Fruit fly (Drosophila melanogaster) whole organism, embryonic: ENCODE measurements around the gene LSm3.
A peak's percentile ranks its signal among the peaks of the same experiment; 100 is the strongest.

Experiments
- CG10267 ChIP-seq: fragments of 200-800 bp; sonication (Bioruptor generic); optimal IDR thresholded peaks from 2 replicates; lab custom pipeline; 2018; ENCODE audit warnings: missing biosample characterization, mild to moderate bottlenecking, missing genetic modification characterization, moderate library complexity
- CG11247 ChIP-seq: fragments of 200-800 bp; sonication (Bioruptor generic); IDR thresholded peaks from 2 replicates; pipeline ENCODE4 v1.3.6; 2022; ENCODE audit warnings: missing biosample characterization, missing genetic modification characterization
- CG11560 ChIP-seq: fragments of 200-800 bp; sonication (Bioruptor generic); IDR thresholded peaks from 3 replicates; pipeline ENCODE4 v1.3.6; 2022; ENCODE audit warnings: missing biosample characterization, missing genetic modification characterization
- CG12155 ChIP-seq: fragments of 200-800 bp; sonication (Bioruptor generic); optimal IDR thresholded peaks from 3 replicates; lab custom pipeline; 2016; ENCODE audit warnings: missing biosample characterization, missing genetic modification characterization
- CG12219 ChIP-seq: fragments of 200-800 bp; sonication (Bioruptor generic); optimal IDR thresholded peaks from 3 replicates; lab custom pipeline; 2018; ENCODE audit warnings: missing biosample characterization, mild to moderate bottlenecking, missing genetic modification characterization
- CG12659 ChIP-seq: fragments of 200-800 bp; sonication (Bioruptor generic); optimal IDR thresholded peaks from 3 replicates; lab custom pipeline; 2017; ENCODE audit warnings: mild to moderate bottlenecking, missing biosample characterization, missing genetic modification reagents, missing genetic modification characterization
- CG15696 ChIP-seq: fragments of 200-800 bp; sonication (Bioruptor generic); optimal IDR thresholded peaks from 2 replicates; lab custom pipeline; 2019; ENCODE audit warnings: missing biosample characterization, mild to moderate bottlenecking, missing genetic modification characterization, moderate library complexity
- CG17568 ChIP-seq: fragments of 200-800 bp; sonication (Bioruptor generic); optimal IDR thresholded peaks from 2 replicates; lab custom pipeline; 2018; ENCODE audit warnings: missing biosample characterization, mild to moderate bottlenecking, missing genetic modification characterization, moderate library complexity
- CG17829 ChIP-seq: fragments of 200-800 bp; optimal IDR thresholded peaks from 2 replicates; lab custom pipeline; 2019; ENCODE audit warnings: missing biosample characterization, mild to moderate bottlenecking, missing genetic modification characterization, moderate library complexity
- CG18619 ChIP-seq: fragments of 200-800 bp; sonication (Bioruptor generic); optimal IDR thresholded peaks from 3 replicates; lab custom pipeline; 2017; ENCODE audit warnings: missing biosample characterization, mild to moderate bottlenecking, missing genetic modification characterization
- CG18764 ChIP-seq: fragments of 200-800 bp; sonication (Bioruptor generic); optimal IDR thresholded peaks from 3 replicates; lab custom pipeline; 2016; ENCODE audit warnings: missing biosample characterization, missing genetic modification characterization
- CG2875 ChIP-seq: fragments of 200-800 bp; sonication (Bioruptor generic); optimal IDR thresholded peaks from 2 replicates; lab custom pipeline; 2017; ENCODE audit warnings: missing biosample characterization, mild to moderate bottlenecking, missing genetic modification characterization, missing genetic modification reagents
- CG2889 ChIP-seq: fragments of 200-800 bp; sonication (Bioruptor generic); IDR thresholded peaks from 3 replicates; pipeline ENCODE4 v1.3.6; 2022; ENCODE audit warnings: missing biosample characterization, missing genetic modification characterization
- CG3847 ChIP-seq: fragments of 200-800 bp; sonication (Bioruptor generic); IDR thresholded peaks from 2 replicates; pipeline ENCODE4 v1.3.6; 2022; ENCODE audit warnings: missing biosample characterization, missing genetic modification characterization
- CG3995 ChIP-seq: fragments of 200-800 bp; sonication (Bioruptor generic); optimal IDR thresholded peaks from 3 replicates; lab custom pipeline; 2016; ENCODE audit warnings: missing biosample characterization, missing genetic modification characterization
- CG6683 ChIP-seq: fragments of 200-800 bp; sonication (Bioruptor generic); optimal IDR thresholded peaks from 2 replicates; lab custom pipeline; 2017; ENCODE audit warnings: missing biosample characterization, mild to moderate bottlenecking, missing genetic modification characterization, missing genetic modification reagents
- CG7372 ChIP-seq: fragments of 200-800 bp; sonication (Bioruptor generic); IDR thresholded peaks from 2 replicates; pipeline ENCODE4 v1.3.6; 2022; ENCODE audit warnings: missing biosample characterization, missing genetic modification characterization
- CG9215 ChIP-seq: fragments of 200-800 bp; sonication (Bioruptor generic); IDR thresholded peaks from 2 replicates; pipeline ENCODE4 v1.3.6; 2022; ENCODE audit warnings: missing biosample characterization, missing genetic modification characterization
- CG9797 ChIP-seq: fragments of 200-800 bp; sonication (Bioruptor generic); optimal IDR thresholded peaks from 3 replicates; lab custom pipeline; 2018; ENCODE audit warnings: missing biosample characterization, mild to moderate bottlenecking, missing genetic modification characterization
- CrebB ChIP-seq: fragments of 200-800 bp; sonication (Bioruptor generic); optimal IDR thresholded peaks from 3 replicates; lab custom pipeline; 2018; ENCODE audit warnings: missing biosample characterization, mild to moderate bottlenecking, missing genetic modification characterization
- Doc3 ChIP-seq: fragments of 200-800 bp; sonication (Bioruptor generic); IDR thresholded peaks from 3 replicates; pipeline ENCODE4 v1.3.6; 2022; ENCODE audit warnings: missing biosample characterization, missing genetic modification characterization; ENCODE audit not compliant: partially characterized antibody
- E2f2 ChIP-seq: fragments of 200-800 bp; sonication (Bioruptor generic); IDR thresholded peaks from 2 replicates; pipeline ENCODE4 v1.3.6; 2022; ENCODE audit warnings: missing biosample characterization, missing genetic modification characterization
- Gsc ChIP-seq: fragments of 200-800 bp; sonication (Bioruptor generic); IDR thresholded peaks from 2 replicates; pipeline ENCODE4 v1.3.6; 2022; ENCODE audit warnings: missing biosample characterization, missing genetic modification characterization
- HLH4C ChIP-seq: fragments of 200-800 bp; sonication (Bioruptor generic); IDR thresholded peaks from 3 replicates; pipeline ENCODE4 v1.3.6; 2022; ENCODE audit warnings: missing biosample characterization, missing genetic modification characterization; ENCODE audit not compliant: partially characterized antibody
- HmgZ ChIP-seq: fragments of 200-800 bp; sonication (Bioruptor generic); optimal IDR thresholded peaks from 2 replicates; lab custom pipeline; 2018; ENCODE audit warnings: missing biosample characterization, mild to moderate bottlenecking, missing genetic modification characterization
- Meics ChIP-seq: fragments of 200-800 bp; sonication (Bioruptor generic); optimal IDR thresholded peaks from 2 replicates; lab custom pipeline; 2017; ENCODE audit warnings: missing biosample characterization, mild to moderate bottlenecking, missing genetic modification characterization
- Scr ChIP-seq: fragments of 200-800 bp; sonication (Bioruptor generic); IDR thresholded peaks from 2 replicates; pipeline ENCODE4 v1.3.6; 2022; ENCODE audit warnings: missing biosample characterization, missing genetic modification characterization; ENCODE audit not compliant: partially characterized antibody
- Stat92E ChIP-seq, 3 experiments: fragments of >200 bp in 2 of 3; fragments of 200-800 bp in 1 of 3; sonication (Bioruptor generic) in 1 of 3; optimal IDR thresholded peaks; 2 replicates each; lab custom pipeline; 2017 to 2019; ENCODE audit warnings: missing biosample characterization in 3 of 3, missing genetic modification characterization in 3 of 3, mild to moderate bottlenecking in 1 of 3, moderate library complexity in 1 of 3
- Vsx1 ChIP-seq: fragments of 200-800 bp; sonication (Bioruptor generic); optimal IDR thresholded peaks from 2 replicates; lab custom pipeline; 2017; ENCODE audit warnings: missing biosample characterization, mild to moderate bottlenecking, missing genetic modification characterization, missing genetic modification reagents
- aop ChIP-seq: fragments of 200-800 bp; sonication (Bioruptor generic); IDR thresholded peaks from 2 replicates; pipeline ENCODE4 v1.3.6; 2022; ENCODE audit warnings: missing biosample characterization, missing genetic modification characterization
- ash1 ChIP-seq: fragments of 200-800 bp; sonication (Bioruptor generic); optimal IDR thresholded peaks from 2 replicates; lab custom pipeline; 2018; ENCODE audit warnings: missing biosample characterization, mild to moderate bottlenecking, missing genetic modification characterization
- bsh ChIP-seq, 2 experiments: fragments of 200-800 bp; sonication (Bioruptor generic); optimal IDR thresholded peaks; 2 replicates each; lab custom pipeline; 2017 to 2018; ENCODE audit warnings: mild to moderate bottlenecking in 2 of 2, missing biosample characterization in 2 of 2, missing genetic modification characterization in 2 of 2, moderate library complexity in 1 of 2
- chinmo ChIP-seq: fragments of 200-800 bp; sonication (Bioruptor generic); IDR thresholded peaks from 4 replicates; pipeline ENCODE4 v1.3.6; 2022; ENCODE audit warnings: missing biosample characterization, missing genetic modification characterization; ENCODE audit not compliant: partially characterized antibody
- chm ChIP-seq: fragments of 200-800 bp; sonication (Bioruptor generic); IDR thresholded peaks from 2 replicates; pipeline ENCODE4 v1.3.6; 2022; ENCODE audit warnings: missing biosample characterization, missing genetic modification characterization
- dan ChIP-seq: fragments of 200-800 bp; sonication (Bioruptor generic); IDR thresholded peaks from 2 replicates; pipeline ENCODE4 v1.3.6; 2022; ENCODE audit warnings: missing biosample characterization, missing genetic modification characterization
- dmrt99B ChIP-seq: fragments of 200-800 bp; sonication (Bioruptor generic); optimal IDR thresholded peaks from 2 replicates; lab custom pipeline; 2018; ENCODE audit warnings: missing biosample characterization, mild to moderate bottlenecking, missing genetic modification characterization, moderate library complexity
- dpn ChIP-seq, 2 experiments: fragments of 200-800 bp; sonication (Bioruptor generic); optimal IDR thresholded peaks; 3 replicates each; lab custom pipeline; 2016; ENCODE audit warnings: missing biosample characterization in 2 of 2, missing genetic modification characterization in 2 of 2
- exex ChIP-seq: fragments of 200-800 bp; sonication (Bioruptor generic); optimal IDR thresholded peaks from 4 replicates; lab custom pipeline; 2018; ENCODE audit warnings: missing biosample characterization, mild to moderate bottlenecking, missing genetic modification characterization, moderate library complexity
- gce ChIP-seq: fragments of 200-800 bp; sonication (Bioruptor generic); IDR thresholded peaks from 3 replicates; pipeline ENCODE4 v1.3.6; 2022; ENCODE audit warnings: missing biosample characterization, missing genetic modification characterization
- grau ChIP-seq: fragments of 200-800 bp; optimal IDR thresholded peaks from 3 replicates; lab custom pipeline; 2019; ENCODE audit warnings: missing biosample characterization, mild to moderate bottlenecking, missing genetic modification characterization, moderate library complexity
- kah ChIP-seq: fragments of 200-800 bp; sonication (Bioruptor generic); optimal IDR thresholded peaks from 2 replicates; lab custom pipeline; 2018; ENCODE audit warnings: missing biosample characterization, mild to moderate bottlenecking, missing genetic modification characterization
- lilli ChIP-seq: fragments of 200-800 bp; sonication (Bioruptor generic); optimal IDR thresholded peaks from 3 replicates; lab custom pipeline; 2016; ENCODE audit warnings: missing biosample characterization, missing genetic modification characterization
- ranshi ChIP-seq: fragments of 200-800 bp; sonication (Bioruptor generic); IDR thresholded peaks from 2 replicates; pipeline ENCODE4 v1.3.6; 2022; ENCODE audit warnings: missing biosample characterization, missing genetic modification characterization
- sqz ChIP-seq: fragments of 200-800 bp; sonication (Bioruptor generic); optimal IDR thresholded peaks from 3 replicates; lab custom pipeline; 2018; ENCODE audit warnings: missing biosample characterization, mild to moderate bottlenecking, missing genetic modification characterization
- tap ChIP-seq: fragments of 200-800 bp; optimal IDR thresholded peaks from 3 replicates; lab custom pipeline; 2019; ENCODE audit warnings: missing biosample characterization, mild to moderate bottlenecking, missing genetic modification characterization, moderate library complexity
- tll ChIP-seq, 2 experiments: fragments of 200-800 bp in 1 of 2; fragments of >200 bp in 1 of 2; sonication (Bioruptor generic) in 1 of 2; optimal IDR thresholded peaks; 2 replicates each; lab custom pipeline; 2017 to 2019; ENCODE audit warnings: missing biosample characterization in 2 of 2, missing genetic modification characterization in 2 of 2, mild to moderate bottlenecking in 1 of 2, moderate library complexity in 1 of 2

LSm3 gene

dm6 chr3R:23991364-23991763 is 4.7 kb upstream of the LSm3 start:
- 0 out of 4 replicates have a peak, but pooled peaks have one; percentile 41 for TF ChIP-seq chinmo (GFP tag; lab: Robert Waterston, UW)
- TF ChIP-seq E2f2 (GFP tag; lab: Robert Waterston, UW): no peak
- TF ChIP-seq exex: peak; percentile 94
- no peak for TF ChIP-seq CG11247 (GFP tag; lab: Robert Waterston, UW)
- no peak for TF ChIP-seq Gsc (GFP tag; lab: Robert Waterston, UW)
- TF ChIP-seq CG6683: no peak
- no peak for TF ChIP-seq CG12155 (GFP tag; lab: Kevin White, UChicago)
- no peak for TF ChIP-seq bsh (GFP tag; optimal IDR thresholded peaks at IDR 0.05; lab: Kevin White, UChicago)
- peak; percentile 12 for TF ChIP-seq Vsx1 (GFP tag; lab: Kevin White, UChicago)
- TF ChIP-seq CG9215 (GFP tag; lab: Robert Waterston, UW): no peak
- TF ChIP-seq CrebB: no peak
- TF ChIP-seq CG3995 (GFP tag; lab: Kevin White, UChicago): no peak

- TF ChIP-seq CG2875: no peak
- TF ChIP-seq Stat92E (GFP tag; optimal IDR thresholded peaks at IDR 0.05; lab: Kevin White, UChicago): no peak
- peak; percentile 39 for TF ChIP-seq CG9797 (GFP tag; lab: Kevin White, UChicago)
- TF ChIP-seq HLH4C (GFP tag; lab: Robert Waterston, UW): peak; percentile 88
- 0 out of 2 replicates have a peak, but pooled peaks have one; percentile 27 for TF ChIP-seq CG7372 (GFP tag; lab: Robert Waterston, UW)
- TF ChIP-seq grau (tag; lab: Kevin White, UChicago): peak; percentile 22
- TF ChIP-seq ranshi (GFP tag; lab: Robert Waterston, UW): no peak
- peak; percentile 79 for TF ChIP-seq HmgZ (tag; lab: Kevin White, UChicago)
- peak; percentile 92 for TF ChIP-seq Scr (GFP tag; lab: Robert Waterston, UW)
- TF ChIP-seq CG10267 (tag; lab: Kevin White, UChicago): peak; percentile 96
- no peak for TF ChIP-seq sqz (GFP tag; lab: Kevin White, UChicago)
- no peak for TF ChIP-seq tap (tag; lab: Kevin White, UChicago)
- peak; percentile 30 for TF ChIP-seq CG18764 (GFP tag; lab: Kevin White, UChicago)
- TF ChIP-seq chm (GFP tag; lab: Robert Waterston, UW): peak; percentile 58; the same call in 1 of the 2 replicates
- peak; percentile 84 for TF ChIP-seq Doc3 (GFP tag; lab: Robert Waterston, UW)
- TF ChIP-seq gce (GFP tag; lab: Robert Waterston, UW): no peak
- peak; percentile 75 for TF ChIP-seq CG12659 (GFP tag; lab: Kevin White, UChicago)
- no peak for TF ChIP-seq dmrt99B
- peak; percentile 36 for TF ChIP-seq CG17829 (tag; lab: Kevin White, UChicago)
- TF ChIP-seq CG11560 (tag; lab: Robert Waterston, UW): no peak
- peak in 1 of 2 experiments; percentile 0 for TF ChIP-seq tll (GFP tag; optimal IDR thresholded peaks at IDR 0.05; lab: Kevin White, UChicago)
- peak; percentile 75 for TF ChIP-seq CG3847 (GFP tag; lab: Robert Waterston, UW)
- TF ChIP-seq CG12219: no peak
- peak; percentile 53 to 67 for TF ChIP-seq dpn (GFP tag; optimal IDR thresholded peaks at IDR 0.05; lab: Kevin White, UChicago)
- TF ChIP-seq kah (GFP tag; lab: Kevin White, UChicago): no peak
- no peak for TF ChIP-seq CG15696 (tag; lab: Kevin White, UChicago)
- no peak for TF ChIP-seq CG2889 (GFP tag; lab: Robert Waterston, UW)
- TF ChIP-seq CG18619: no peak
- no peak for TF ChIP-seq dan (GFP tag; lab: Robert Waterston, UW)
- TF ChIP-seq ash1 (GFP tag; lab: Kevin White, UChicago): peak; percentile 29
- peak; percentile 67 for TF ChIP-seq lilli (GFP tag; lab: Kevin White, UChicago)
- TF ChIP-seq CG17568: no peak
- no peak for TF ChIP-seq aop (GFP tag; lab: Robert Waterston, UW)
- TF ChIP-seq Meics (GFP tag; lab: Kevin White, UChicago): peak; percentile 27
These were observed 3.0 kb upstream of the LSm3 start, which contains the start of the genes Epp and Rab7 for dm6 chr3R:23992823-23993797. Epp (minus strand) TSS chr3R:23992916. Rab7 (plus strand) TSS chr3R:23993008.
